Fruit fly (Drosophila melanogaster) whole organism, pupa: ENCODE measurements around the gene CG1792.

Experiments used
- CG14655 ChIP-seq: fragments of 200-800 bp; sonication (Bioruptor generic); optimal IDR thresholded peaks from 3 replicates; lab custom pipeline; 2017; ENCODE audit warnings: mild to moderate bottlenecking, missing biosample characterization, missing genetic modification reagents, missing genetic modification characterization
- CG32121 ChIP-seq: fragments of 200-800 bp; sonication (Bioruptor generic); IDR thresholded peaks from 2 replicates; pipeline ENCODE4 v1.3.6; 2022; ENCODE audit warnings: missing biosample characterization, missing genetic modification characterization
- CG4496 ChIP-seq: fragments of 200-800 bp; sonication (Bioruptor generic); IDR thresholded peaks from 3 replicates; pipeline ENCODE4 v1.3.6; 2022; ENCODE audit warnings: missing biosample characterization, missing genetic modification characterization
- CG8301 ChIP-seq: fragments of 200-800 bp; sonication (Bioruptor generic); optimal IDR thresholded peaks from 2 replicates; lab custom pipeline; 2018; ENCODE audit warnings: missing biosample characterization, mild to moderate bottlenecking, missing genetic modification characterization
- Ets98B ChIP-seq: fragments of 200-800 bp; sonication (Bioruptor generic); IDR thresholded peaks from 2 replicates; pipeline ENCODE4 v1.3.6; 2022; ENCODE audit warnings: missing biosample characterization, missing genetic modification characterization

- TF ChIP-seq CG8301 (tag; lab: Kevin White, UChicago) (peak; percentile 99), CG14655 (GFP tag; lab: Kevin White, UChicago) (peak; percentile 98), CG4496 (peak; percentile 100), Ets98B (GFP tag; lab: Robert Waterston, UW) (peak; percentile 99), CG32121 (peak; percentile 99)
These were observed at the start of gene CG1792, which contains the start of gene Mnat9 for dm6 chr3R:31616001-31616400.
